Worm (Caenorhabditis elegans) whole organism, L2 larva: ENCODE results near the gene W09G10.9.

Experiments used
- alr-1 ChIP-seq: fragments of 150-350 bp; optimal IDR thresholded peaks from 2 replicates; lab custom pipeline; 2014; ENCODE audit warnings: missing biosample characterization, missing genetic modification characterization
- ama-1 ChIP-seq: fragments of 150-350 bp; optimal IDR thresholded peaks from 2 replicates; lab custom pipeline; 2018; ENCODE audit warnings: inconsistent platforms
- egl-27 ChIP-seq: sonication (generic microtip); optimal IDR thresholded peaks from 3 replicates; lab custom pipeline; 2017; ENCODE audit warnings: missing biosample characterization, missing genetic modification reagents, missing genetic modification characterization
- lin-11 ChIP-seq: fragments of 150-350 bp; sonication (generic microtip); optimal IDR thresholded peaks from 2 replicates; lab custom pipeline; 2014; ENCODE audit warnings: missing biosample characterization, missing genetic modification characterization, inconsistent platforms, mixed read lengths
- mdl-1 ChIP-seq, 2 experiments: fragments of 150-350 bp in 1 of 2; sonication (generic microtip) in 1 of 2; optimal IDR thresholded peaks; 2 replicates each; lab custom pipeline; 2017; ENCODE audit warnings: missing biosample characterization in 2 of 2, missing genetic modification characterization in 2 of 2
- nhr-10 ChIP-seq: sonication (generic microtip); optimal IDR thresholded peaks from 2 replicates; lab custom pipeline; 2017; ENCODE audit warnings: missing biosample characterization, missing genetic modification characterization
- peb-1 ChIP-seq: fragments of 150-350 bp; optimal IDR thresholded peaks from 2 replicates; lab custom pipeline; 2014; ENCODE audit warnings: missing biosample characterization, missing genetic modification characterization
- snpc-4 ChIP-seq: fragments of 150-350 bp; optimal IDR thresholded peaks from 2 replicates; lab custom pipeline; 2014; ENCODE audit warnings: missing biosample characterization, missing genetic modification characterization
- unc-55 ChIP-seq: fragments of 150-350 bp; sonication (generic microtip); optimal IDR thresholded peaks from 3 replicates; lab custom pipeline; 2014; ENCODE audit warnings: missing biosample characterization, missing genetic modification reagents, missing genetic modification characterization

ce11 chrII:3570927-3571538, 49.4 kb downstream of the W09G10.9 start, which contains the start of the genes clec-128 and clec-129:
- TF ChIP-seq snpc-4 (no peak), ama-1 (no peak), alr-1 (tag; lab: Kevin White, UChicago) (no peak), nhr-10 (tag; lab: Kevin White, UChicago) (no peak), mdl-1 (tag; optimal IDR thresholded peaks at IDR 0.05; lab: Kevin White, UChicago) (no peak), lin-11 (tag; lab: Kevin White, UChicago) (no peak), unc-55 (GFP tag; lab: Kevin White, UChicago) (no peak), peb-1 (tag; lab: Kevin White, UChicago) (no peak), egl-27 (tag; lab: Kevin White, UChicago) (no peak)
